Fruit fly (Drosophila melanogaster) whole organism, embryonic: ENCODE results near the gene nAChRalpha6.

ENCODE experiments used
- B-H2 ChIP-seq: fragments of 200-800 bp; sonication (Bioruptor generic); optimal IDR thresholded peaks from 2 replicates; lab custom pipeline; 2018; ENCODE audit warnings: missing biosample characterization, mild to moderate bottlenecking, missing genetic modification characterization
- Bdp1 ChIP-seq: fragments of 200-800 bp; sonication (Bioruptor generic); optimal IDR thresholded peaks from 3 replicates; lab custom pipeline; 2016; ENCODE audit warnings: missing biosample characterization, missing genetic modification characterization
- C15 ChIP-seq: fragments of 200-800 bp; sonication (Bioruptor generic); IDR thresholded peaks from 3 replicates; pipeline ENCODE4 v1.3.6; 2022; ENCODE audit warnings: missing biosample characterization, missing genetic modification characterization
- CG10959 ChIP-seq: fragments of 200-800 bp; sonication (Bioruptor generic); IDR thresholded peaks from 2 replicates; pipeline ENCODE4 v1.3.6; 2022; ENCODE audit warnings: missing biosample characterization, missing genetic modification characterization
- CG11093 ChIP-seq: fragments of 200-800 bp; sonication (Bioruptor generic); IDR thresholded peaks from 3 replicates; pipeline ENCODE4 v1.3.6; 2022; ENCODE audit warnings: missing biosample characterization, missing genetic modification characterization
- CG11560 ChIP-seq: fragments of 200-800 bp; sonication (Bioruptor generic); IDR thresholded peaks from 3 replicates; pipeline ENCODE4 v1.3.6; 2022; ENCODE audit warnings: missing biosample characterization, missing genetic modification characterization
- CG15011 ChIP-seq: fragments of 200-800 bp; sonication (Bioruptor generic); optimal IDR thresholded peaks from 3 replicates; lab custom pipeline; 2018; ENCODE audit warnings: missing biosample characterization, mild to moderate bottlenecking, missing genetic modification characterization
- CG15269 ChIP-seq: fragments of 200-800 bp; sonication (Bioruptor generic); optimal IDR thresholded peaks from 2 replicates; lab custom pipeline; 2018; ENCODE audit warnings: missing biosample characterization, mild to moderate bottlenecking, missing genetic modification characterization, moderate library complexity
- CG1602 ChIP-seq: fragments of 200-800 bp; sonication (Bioruptor generic); optimal IDR thresholded peaks from 3 replicates; lab custom pipeline; 2016; ENCODE audit warnings: missing biosample characterization, missing genetic modification characterization
- CG17568 ChIP-seq: fragments of 200-800 bp; sonication (Bioruptor generic); optimal IDR thresholded peaks from 2 replicates; lab custom pipeline; 2018; ENCODE audit warnings: missing biosample characterization, mild to moderate bottlenecking, missing genetic modification characterization, moderate library complexity
- CG17829 ChIP-seq: fragments of 200-800 bp; optimal IDR thresholded peaks from 2 replicates; lab custom pipeline; 2019; ENCODE audit warnings: missing biosample characterization, mild to moderate bottlenecking, missing genetic modification characterization, moderate library complexity
- CG2678 ChIP-seq: fragments of 200-800 bp; sonication (Bioruptor generic); optimal IDR thresholded peaks from 3 replicates; lab custom pipeline; 2019; ENCODE audit warnings: missing biosample characterization, mild to moderate bottlenecking, missing genetic modification characterization, moderate library complexity
- CG31224 ChIP-seq: fragments of 200-800 bp; sonication (Bioruptor generic); IDR thresholded peaks from 2 replicates; pipeline ENCODE4 v1.3.6; 2022; ENCODE audit warnings: missing biosample characterization, missing genetic modification characterization
- CG32532 ChIP-seq: fragments of 200-800 bp; sonication (Bioruptor generic); IDR thresholded peaks from 2 replicates; pipeline ENCODE4 v1.3.6; 2022; ENCODE audit warnings: missing biosample characterization, missing genetic modification characterization
- CG3407 ChIP-seq: fragments of 200-800 bp; sonication (Bioruptor generic); optimal IDR thresholded peaks from 2 replicates; lab custom pipeline; 2018; ENCODE audit warnings: missing biosample characterization, mild to moderate bottlenecking, missing genetic modification characterization
- CG4282 ChIP-seq: fragments of 200-800 bp; sonication (Bioruptor generic); optimal IDR thresholded peaks from 2 replicates; lab custom pipeline; 2016; ENCODE audit warnings: missing biosample characterization, missing genetic modification characterization
- CG6175 ChIP-seq: fragments of 200-800 bp; sonication (Bioruptor generic); IDR thresholded peaks from 3 replicates; pipeline ENCODE4 v1.3.6; 2022; ENCODE audit warnings: missing biosample characterization, missing genetic modification characterization
- CG6272 ChIP-seq: fragments of 200-800 bp; sonication (Bioruptor generic); IDR thresholded peaks from 2 replicates; pipeline ENCODE4 v1.3.6; 2022; ENCODE audit warnings: missing biosample characterization, missing genetic modification characterization
- CG8478 ChIP-seq: fragments of >200 bp; optimal IDR thresholded peaks from 2 replicates; lab custom pipeline; 2018
- Drgx ChIP-seq: fragments of 200-800 bp; sonication (Bioruptor generic); IDR thresholded peaks from 2 replicates; pipeline ENCODE4 v1.3.6; 2022; ENCODE audit warnings: missing biosample characterization, missing genetic modification characterization
- ERR ChIP-seq: fragments of 200-800 bp; sonication (Bioruptor generic); optimal IDR thresholded peaks from 2 replicates; lab custom pipeline; 2016; ENCODE audit warnings: missing biosample characterization, missing genetic modification characterization
- Ets65A ChIP-seq: fragments of 200-800 bp; sonication (Bioruptor generic); peaks from one replicate; lab custom pipeline; 2016; ENCODE audit warnings: missing biosample characterization, missing genetic modification characterization
- Med ChIP-seq: fragments of 200-800 bp; sonication (Bioruptor generic); peaks from one replicate; lab custom pipeline; 2016; ENCODE audit warnings: missing biosample characterization, missing genetic modification characterization, mild to moderate bottlenecking, inconsistent platforms, moderate library complexity
- Opbp ChIP-seq: fragments of 200-800 bp; sonication (Bioruptor generic); IDR thresholded peaks from 3 replicates; pipeline ENCODE4 v1.3.6; 2022; ENCODE audit warnings: missing biosample characterization, missing genetic modification characterization; ENCODE audit not compliant: partially characterized antibody
- Rx ChIP-seq: fragments of 200-800 bp; sonication (Bioruptor generic); IDR thresholded peaks from 2 replicates; pipeline ENCODE4 v1.3.6; 2022; ENCODE audit warnings: missing biosample characterization, missing genetic modification characterization
- Side ChIP-seq: fragments of 200-800 bp; sonication (Bioruptor generic); optimal IDR thresholded peaks from 2 replicates; lab custom pipeline; 2016; ENCODE audit warnings: missing biosample characterization, missing genetic modification characterization
- Sox102F ChIP-seq: fragments of 200-800 bp; sonication (Bioruptor generic); optimal IDR thresholded peaks from 2 replicates; lab custom pipeline; 2018; ENCODE audit warnings: missing biosample characterization, mild to moderate bottlenecking, missing genetic modification characterization, moderate library complexity
- Ssrp ChIP-seq: fragments of 200-800 bp; sonication (Bioruptor generic); optimal IDR thresholded peaks from 2 replicates; lab custom pipeline; 2018; ENCODE audit warnings: missing biosample characterization, mild to moderate bottlenecking, missing genetic modification characterization, moderate library complexity
- bab2 ChIP-seq: fragments of 200-800 bp; sonication (Bioruptor generic); optimal IDR thresholded peaks from 2 replicates; lab custom pipeline; 2016; ENCODE audit warnings: missing biosample characterization, missing genetic modification characterization
- bbx ChIP-seq: fragments of 200-800 bp; sonication (Bioruptor generic); IDR thresholded peaks from 2 replicates; pipeline ENCODE4 v1.3.6; 2022; ENCODE audit warnings: missing biosample characterization, missing genetic modification characterization; ENCODE audit not compliant: partially characterized antibody
- bcd ChIP-seq: fragments of 200-800 bp; sonication (Bioruptor generic); optimal IDR thresholded peaks from 2 replicates; lab custom pipeline; 2017; ENCODE audit warnings: missing biosample characterization, mild to moderate bottlenecking, missing genetic modification characterization
- chm ChIP-seq: fragments of 200-800 bp; sonication (Bioruptor generic); IDR thresholded peaks from 2 replicates; pipeline ENCODE4 v1.3.6; 2022; ENCODE audit warnings: missing biosample characterization, missing genetic modification characterization
- chn ChIP-seq: fragments of 200-800 bp; sonication (Bioruptor generic); optimal IDR thresholded peaks from 2 replicates; lab custom pipeline; 2016; ENCODE audit warnings: missing biosample characterization, missing genetic modification characterization
- crol ChIP-seq: fragments of 200-800 bp; sonication (Bioruptor generic); IDR thresholded peaks from 2 replicates; pipeline ENCODE4 v1.3.6; 2022; ENCODE audit warnings: missing biosample characterization, missing genetic modification characterization
- ems ChIP-seq: fragments of 200-800 bp; sonication (Bioruptor generic); optimal IDR thresholded peaks from 3 replicates; lab custom pipeline; 2016; ENCODE audit warnings: missing biosample characterization, missing genetic modification characterization
- esg ChIP-seq: fragments of 200-800 bp; sonication (Bioruptor generic); conservative IDR thresholded peaks from 2 replicates; pipeline ENCODE4 v1.3.6; 2022; ENCODE audit warnings: missing biosample characterization, missing genetic modification characterization
- fd102C ChIP-seq: fragments of 200-800 bp; sonication (Bioruptor generic); optimal IDR thresholded peaks from 2 replicates; lab custom pipeline; 2018; ENCODE audit warnings: missing biosample characterization, mild to moderate bottlenecking, missing genetic modification characterization, moderate library complexity
- gsb ChIP-seq: fragments of 200-800 bp; sonication (Bioruptor generic); IDR thresholded peaks from 2 replicates; pipeline ENCODE4 v1.3.6; 2022; ENCODE audit warnings: missing biosample characterization, missing genetic modification characterization
- hbn ChIP-seq: fragments of 200-800 bp; sonication (Bioruptor generic); IDR thresholded peaks from 2 replicates; pipeline ENCODE4 v1.3.6; 2022; ENCODE audit warnings: missing biosample characterization, missing genetic modification characterization; ENCODE audit not compliant: partially characterized antibody
- insv ChIP-seq, 2 experiments: fragments of 200-800 bp; sonication (Bioruptor generic); optimal IDR thresholded peaks; 3 replicates each; lab custom pipeline; 2016 to 2018; ENCODE audit warnings: missing biosample characterization in 2 of 2, missing genetic modification characterization in 2 of 2
- inv ChIP-seq: fragments of 200-800 bp; sonication (Bioruptor generic); IDR thresholded peaks from 2 replicates; pipeline ENCODE4 v1.3.6; 2022; ENCODE audit warnings: missing biosample characterization, missing genetic modification characterization; ENCODE audit not compliant: partially characterized antibody
- jigr1 ChIP-seq: fragments of 200-800 bp; sonication (Bioruptor generic); IDR thresholded peaks from 3 replicates; pipeline ENCODE4 v1.3.6; 2022; ENCODE audit warnings: missing biosample characterization, missing genetic modification characterization
- nerfin-2 ChIP-seq: fragments of 200-800 bp; sonication (Bioruptor generic); IDR thresholded peaks from 2 replicates; pipeline ENCODE4 v1.3.6; 2022; ENCODE audit warnings: missing biosample characterization, missing genetic modification characterization; ENCODE audit not compliant: partially characterized antibody
- ranshi ChIP-seq: fragments of 200-800 bp; sonication (Bioruptor generic); IDR thresholded peaks from 2 replicates; pipeline ENCODE4 v1.3.6; 2022; ENCODE audit warnings: missing biosample characterization, missing genetic modification characterization
- sqz ChIP-seq: fragments of 200-800 bp; sonication (Bioruptor generic); optimal IDR thresholded peaks from 3 replicates; lab custom pipeline; 2018; ENCODE audit warnings: missing biosample characterization, mild to moderate bottlenecking, missing genetic modification characterization
- ttk ChIP-seq: fragments of 200-800 bp; sonication (Bioruptor generic); IDR thresholded peaks from 2 replicates; pipeline ENCODE4 v2.1.2; 2022; ENCODE audit warnings: missing biosample characterization, missing genetic modification characterization
- yki ChIP-seq: fragments of >200 bp; optimal IDR thresholded peaks from 3 replicates; lab custom pipeline; 2018

nAChRalpha6 gene

dm6 chr2L:9919949-9920348, 33.9 kb upstream of the nAChRalpha6 start, which contains the start of gene CG4594 (continued):
- TF ChIP-seq CG31224 (no peak), Bdp1 (GFP tag; lab: Kevin White, UChicago) (no peak), Sox102F (no peak), Side (GFP tag; lab: Kevin White, UChicago) (no peak), CG1602 (no peak)

dm6 chr2L:9919218-9919617, 33.2 kb upstream of the nAChRalpha6 start:
- TF ChIP-seq CG3407 (no peak), yki (lab: Kevin White, UChicago) (no peak), gsb (GFP tag; lab: Robert Waterston, UW) (peak; percentile 26; the same call in 1 of the 2 replicates), C15 (GFP tag; lab: Robert Waterston, UW) (no peak), hbn (GFP tag; lab: Robert Waterston, UW) (no peak), ttk (GFP tag; lab: Robert Waterston, UW) (no peak), Med (GFP tag; lab: Kevin White, UChicago) (peak; percentile 56), CG32532 (GFP tag; lab: Robert Waterston, UW) (no peak), fd102C (GFP tag; lab: Kevin White, UChicago) (no peak), crol (no peak), nerfin-2 (GFP tag; lab: Robert Waterston, UW) (no peak), bbx (GFP tag; lab: Robert Waterston, UW) (0 out of 2 replicates have a peak, but pooled peaks have one; percentile 26), Ssrp (tag; lab: Kevin White, UChicago) (no peak), ERR (GFP tag; lab: Kevin White, UChicago) (no peak), Rx (GFP tag; lab: Robert Waterston, UW) (no peak), Ets65A (GFP tag; lab: Kevin White, UChicago) (peak; percentile 67), Opbp (GFP tag; lab: Robert Waterston, UW) (peak; percentile 46; the same call in 1 of the 3 replicates), sqz (GFP tag; lab: Kevin White, UChicago) (no peak), jigr1 (GFP tag; lab: Robert Waterston, UW) (0 out of 3 replicates have a peak, but pooled peaks have one; percentile 37), CG11560 (tag; lab: Robert Waterston, UW) (no peak), ems (no peak), ranshi (GFP tag; lab: Robert Waterston, UW) (no peak)

dm6 chr2L:9918020-9918959, 32.2 kb upstream of the nAChRalpha6 start, which contains the start of the genes CG5885 and CG4598:
Gene CG5885 (minus strand): TSS chr2L:9918330.
Gene CG4598 (plus strand): TSS chr2L:9918618.
- peak; percentile 54 for TF ChIP-seq chn (GFP tag; lab: Kevin White, UChicago)
- TF ChIP-seq chm (GFP tag; lab: Robert Waterston, UW): peak; percentile 61
- peak; percentile 50 for TF ChIP-seq B-H2 (GFP tag; lab: Kevin White, UChicago)
- TF ChIP-seq CG17568 (GFP tag; lab: Kevin White, UChicago): no peak
- TF ChIP-seq bcd (GFP tag; lab: Kevin White, UChicago): peak; percentile 37
- TF ChIP-seq CG10959 (GFP tag; lab: Robert Waterston, UW): peak; percentile 52
- TF ChIP-seq CG2678 (tag; lab: Kevin White, UChicago): peak; percentile 76
- peak; percentile 18 for TF ChIP-seq CG15011 (GFP tag; lab: Kevin White, UChicago)
- no peak; the same call in 1 of the 2 replicates for TF ChIP-seq CG6272
- TF ChIP-seq inv (GFP tag; lab: Robert Waterston, UW): peak; percentile 58
- peak; percentile 37; the same call in 1 of the 2 replicates for TF ChIP-seq esg (GFP tag; lab: Robert Waterston, UW)
- no peak for TF ChIP-seq CG8478 (lab: Kevin White, UChicago)
- TF ChIP-seq CG15269: peak; percentile 80
- peak; percentile 56 for TF ChIP-seq CG17829 (tag; lab: Kevin White, UChicago)
- TF ChIP-seq Drgx (GFP tag; lab: Robert Waterston, UW): peak; percentile 78
- TF ChIP-seq CG11093 (GFP tag; lab: Robert Waterston, UW): no peak
- peak; percentile 69 for TF ChIP-seq CG1602
- peak; percentile 69; the same call in 1 of the 2 replicates for TF ChIP-seq nerfin-2 (GFP tag; lab: Robert Waterston, UW)
- TF ChIP-seq CG6175 (GFP tag; lab: Robert Waterston, UW): no peak
- peak; percentile 37 for TF ChIP-seq bab2
- TF ChIP-seq Ssrp (tag; lab: Kevin White, UChicago): peak; percentile 70
- no peak for TF ChIP-seq CG4282 (GFP tag; lab: Kevin White, UChicago)
- peak in 1 of 2 experiments; percentile 82 for TF ChIP-seq insv (GFP tag; optimal IDR thresholded peaks at IDR 0.05; lab: Kevin White, UChicago)
